Worm (Caenorhabditis elegans) whole organism, L3 larva: ENCODE data around the gene gsp-1.
A peak's percentile ranks its signal among the peaks of the same experiment; 100 is the strongest.

Experiments
- R02D3.7 ChIP-seq: fragments of 150-350 bp; optimal IDR thresholded peaks from 2 replicates; lab custom pipeline; 2014; ENCODE audit warnings: missing biosample characterization, missing genetic modification characterization
- ZK546.5 ChIP-seq: sonication (generic microtip); optimal IDR thresholded peaks from 2 replicates; lab custom pipeline; 2017; ENCODE audit warnings: missing biosample characterization, missing genetic modification characterization
- aly-2 ChIP-seq: fragments of 150-350 bp; optimal IDR thresholded peaks from 2 replicates; lab custom pipeline; 2014; ENCODE audit warnings: missing biosample characterization, missing genetic modification characterization
- ama-1 ChIP-seq: fragments of 150-350 bp; optimal IDR thresholded peaks from 2 replicates; lab custom pipeline; 2018
- ceh-16 ChIP-seq: sonication (generic microtip); optimal IDR thresholded peaks from 2 replicates; lab custom pipeline; 2017; ENCODE audit warnings: missing biosample characterization, missing genetic modification characterization
- ceh-28 ChIP-seq: fragments of 150-350 bp; optimal IDR thresholded peaks from 2 replicates; lab custom pipeline; 2014; ENCODE audit warnings: missing biosample characterization, missing genetic modification reagents, missing genetic modification characterization
- ceh-82 ChIP-seq: fragments of 150-350 bp; optimal IDR thresholded peaks from 2 replicates; lab custom pipeline; 2014; ENCODE audit warnings: missing biosample characterization, missing genetic modification characterization
- ceh-9 ChIP-seq: sonication (generic microtip); optimal IDR thresholded peaks from 2 replicates; lab custom pipeline; 2018; ENCODE audit warnings: missing biosample characterization, missing genetic modification characterization
- egl-5 ChIP-seq: fragments of 150-350 bp; optimal IDR thresholded peaks from 2 replicates; lab custom pipeline; 2017; ENCODE audit warnings: missing biosample characterization, missing genetic modification reagents, missing genetic modification characterization, inconsistent platforms
- elt-1 ChIP-seq: fragments of 150-350 bp; optimal IDR thresholded peaks from 2 replicates; lab custom pipeline; 2014; ENCODE audit warnings: missing biosample characterization, missing genetic modification characterization
- elt-2 ChIP-seq: sonication (generic microtip); optimal IDR thresholded peaks from 2 replicates; lab custom pipeline; 2016; ENCODE audit warnings: missing genetic modification reagents, mild to moderate bottlenecking, missing genetic modification characterization, missing compliant biosample characterization
- elt-3 ChIP-seq, 3 experiments: fragments of 150-350 bp in 1 of 3; sonication (generic microtip) in 2 of 3; optimal IDR thresholded peaks; 2 replicates in 2 of 3; 4 replicates in 1 of 3; lab custom pipeline; 2014 to 2017; ENCODE audit warnings: missing biosample characterization in 3 of 3, missing genetic modification characterization in 3 of 3
- eor-1 ChIP-seq, 2 experiments: fragments of 150-350 bp; optimal IDR thresholded peaks; 2 replicates each; lab custom pipeline; 2014 to 2018; ENCODE audit warnings: missing biosample characterization in 2 of 2, missing genetic modification characterization in 2 of 2
- fkh-2 ChIP-seq: fragments of 150-350 bp; optimal IDR thresholded peaks from 2 replicates; lab custom pipeline; 2014; ENCODE audit warnings: missing biosample characterization, missing genetic modification reagents, missing genetic modification characterization
- fos-1 ChIP-seq: fragments of 150-350 bp; optimal IDR thresholded peaks from 2 replicates; lab custom pipeline; 2014; ENCODE audit warnings: missing biosample characterization, missing genetic modification characterization
- hmg-11 ChIP-seq: sonication (generic microtip); optimal IDR thresholded peaks from 2 replicates; lab custom pipeline; 2016; ENCODE audit warnings: missing genetic modification characterization, missing compliant biosample characterization
- jun-1 ChIP-seq: fragments of 150-350 bp; optimal IDR thresholded peaks from 2 replicates; lab custom pipeline; 2014; ENCODE audit warnings: missing biosample characterization, missing genetic modification reagents, missing genetic modification characterization
- lin-15B ChIP-seq: fragments of 150-350 bp; optimal IDR thresholded peaks from 2 replicates; lab custom pipeline; 2014; ENCODE audit warnings: missing biosample characterization, missing genetic modification characterization
- lin-39 ChIP-seq: fragments of 150-350 bp; optimal IDR thresholded peaks from 2 replicates; lab custom pipeline; 2018; ENCODE audit warnings: missing biosample characterization, missing genetic modification reagents, missing genetic modification characterization
- lsy-12 ChIP-seq: sonication (generic microtip); optimal IDR thresholded peaks from 2 replicates; lab custom pipeline; 2016; ENCODE audit warnings: mild to moderate bottlenecking, missing genetic modification characterization, missing compliant biosample characterization
- mdl-1 ChIP-seq: fragments of 150-350 bp; optimal IDR thresholded peaks from 2 replicates; lab custom pipeline; 2014; ENCODE audit warnings: missing biosample characterization, missing genetic modification characterization
- mml-1 ChIP-seq: fragments of 150-350 bp; sonication (generic microtip); optimal IDR thresholded peaks from 3 replicates; lab custom pipeline; 2014; ENCODE audit warnings: missing biosample characterization, missing genetic modification characterization
- nfya-1 ChIP-seq: sonication (generic microtip); optimal IDR thresholded peaks from 2 replicates; lab custom pipeline; 2017; ENCODE audit warnings: missing genetic modification characterization, mild to moderate bottlenecking, missing compliant biosample characterization, antibody characterized with exemption, moderate library complexity; ENCODE audit not compliant: insufficient read depth
- nhr-11 ChIP-seq: fragments of 150-350 bp; optimal IDR thresholded peaks from 2 replicates; lab custom pipeline; 2014; ENCODE audit warnings: missing biosample characterization, missing genetic modification characterization
- nhr-12 ChIP-seq: fragments of 150-350 bp; optimal IDR thresholded peaks from 2 replicates; lab custom pipeline; 2014; ENCODE audit warnings: missing biosample characterization, missing genetic modification characterization
- nhr-23 ChIP-seq: fragments of 150-350 bp; optimal IDR thresholded peaks from 2 replicates; lab custom pipeline; 2014; ENCODE audit warnings: missing biosample characterization, missing genetic modification reagents, missing genetic modification characterization
- nhr-237 ChIP-seq: fragments of 150-350 bp; optimal IDR thresholded peaks from 2 replicates; lab custom pipeline; 2014; ENCODE audit warnings: missing biosample characterization, missing genetic modification characterization
- nhr-25 ChIP-seq: sonication (generic microtip); optimal IDR thresholded peaks from 2 replicates; lab custom pipeline; 2017; ENCODE audit warnings: missing biosample characterization, missing genetic modification characterization
- nhr-28 ChIP-seq: fragments of 150-350 bp; optimal IDR thresholded peaks from 2 replicates; lab custom pipeline; 2014; ENCODE audit warnings: missing biosample characterization, missing genetic modification characterization
- nhr-43 ChIP-seq: sonication (generic microtip); optimal IDR thresholded peaks from 2 replicates; lab custom pipeline; 2016; ENCODE audit warnings: mild to moderate bottlenecking, missing genetic modification characterization, missing compliant biosample characterization; ENCODE audit not compliant: poor library complexity, severe bottlenecking
- nhr-67 ChIP-seq: fragments of 150-350 bp; optimal IDR thresholded peaks from 2 replicates; lab custom pipeline; 2014; ENCODE audit warnings: missing biosample characterization, missing genetic modification characterization
- nhr-76 ChIP-seq: fragments of 150-350 bp; sonication (generic microtip); optimal IDR thresholded peaks from 5 replicates; lab custom pipeline; 2014; ENCODE audit warnings: missing biosample characterization, missing genetic modification characterization
- nhr-77 ChIP-seq: fragments of 150-350 bp; optimal IDR thresholded peaks from 2 replicates; lab custom pipeline; 2014; ENCODE audit warnings: missing biosample characterization, missing genetic modification characterization
- pha-4 ChIP-seq: fragments of 150-350 bp; optimal IDR thresholded peaks from 2 replicates; lab custom pipeline; 2014; ENCODE audit warnings: missing biosample characterization, missing genetic modification reagents, missing genetic modification characterization
- pqm-1 ChIP-seq: fragments of 150-350 bp; optimal IDR thresholded peaks from 2 replicates; lab custom pipeline; 2017; ENCODE audit warnings: missing biosample characterization, missing genetic modification characterization, inconsistent platforms
- skn-1 ChIP-seq: fragments of 150-350 bp; optimal IDR thresholded peaks from 2 replicates; lab custom pipeline; 2014; ENCODE audit warnings: missing biosample characterization, missing genetic modification characterization
- snpc-4 ChIP-seq: fragments of 150-350 bp; optimal IDR thresholded peaks from 2 replicates; lab custom pipeline; 2014; ENCODE audit warnings: missing biosample characterization, missing genetic modification characterization
- tbx-2 ChIP-seq: sonication (generic microtip); optimal IDR thresholded peaks from 2 replicates; lab custom pipeline; 2016; ENCODE audit warnings: mild to moderate bottlenecking, missing genetic modification characterization, missing compliant biosample characterization
- unc-62 ChIP-seq: fragments of 150-350 bp; sonication (generic microtip); optimal IDR thresholded peaks from 4 replicates; lab custom pipeline; 2014; ENCODE audit warnings: missing biosample characterization, missing genetic modification reagents, missing genetic modification characterization
- ztf-11 ChIP-seq: fragments of 150-350 bp; optimal IDR thresholded peaks from 2 replicates; lab custom pipeline; 2014; ENCODE audit warnings: missing biosample characterization, missing genetic modification characterization
- ztf-4 ChIP-seq: fragments of 150-350 bp; optimal IDR thresholded peaks from 2 replicates; lab custom pipeline; 2014; ENCODE audit warnings: missing biosample characterization, missing genetic modification characterization

The gsp-1 gene

ce11 chrV:10713704-10714239, 31.6 kb downstream of the gsp-1 start:
- TF ChIP-seq jun-1 (tag; lab: Kevin White, UChicago) (peak; percentile 32), nhr-76 (tag; lab: Kevin White, UChicago) (no peak), aly-2 (no peak), nhr-11 (tag; lab: Kevin White, UChicago) (no peak), mml-1 (tag; lab: Kevin White, UChicago) (no peak), elt-3 (tag; optimal IDR thresholded peaks at IDR 0.05; lab: Kevin White, UChicago) (no peak), ztf-11 (tag; lab: Kevin White, UChicago) (no peak), pqm-1 (tag; lab: Kevin White, UChicago) (peak; percentile 27), nhr-12 (tag; lab: Kevin White, UChicago) (no peak), lin-39 (no peak), mdl-1 (tag; lab: Kevin White, UChicago) (no peak), fkh-2 (no peak), fos-1 (tag; lab: Kevin White, UChicago) (no peak), nhr-43 (tag; lab: Kevin White, UChicago) (no peak), elt-2 (tag; lab: Kevin White, UChicago) (peak; percentile 61), nhr-25 (tag; lab: Kevin White, UChicago) (no peak), ztf-4 (tag; lab: Kevin White, UChicago) (no peak), elt-1 (tag; lab: Kevin White, UChicago) (no peak), ceh-9 (no peak), lin-15B (tag; lab: Kevin White, UChicago) (no peak), ceh-28 (tag; lab: Kevin White, UChicago) (no peak), nhr-67 (tag; lab: Kevin White, UChicago) (no peak), tbx-2 (tag; lab: Kevin White, UChicago) (no peak), eor-1 (tag; optimal IDR thresholded peaks at IDR 0.05; lab: Kevin White, UChicago) (no peak)
- TF ChIP-seq, all 47 proteins: peak for 3

ce11 chrV:10714630-10715029, 32.4 kb downstream of the gsp-1 start:
- no peak for TF ChIP-seq hmg-11 (tag; lab: Kevin White, UChicago)
- no peak for TF ChIP-seq nhr-11 (tag; lab: Kevin White, UChicago)
- TF ChIP-seq mdl-1 (tag; lab: Kevin White, UChicago) = no peak
- no peak for TF ChIP-seq R02D3.7 (tag; lab: Kevin White, UChicago)
- TF ChIP-seq pqm-1 (tag; lab: Kevin White, UChicago) = peak; percentile 48
- no peak for TF ChIP-seq mml-1 (tag; lab: Kevin White, UChicago)
- peak; percentile 16 for TF ChIP-seq nhr-43 (tag; lab: Kevin White, UChicago)
- no peak for TF ChIP-seq nhr-77 (tag; lab: Kevin White, UChicago)
- TF ChIP-seq ama-1 = peak; percentile 30
- no peak for TF ChIP-seq nfya-1 (tag; lab: Kevin White, UChicago)
- no peak for TF ChIP-seq snpc-4 (tag; lab: Kevin White, UChicago)
- no peak for TF ChIP-seq nhr-76 (tag; lab: Kevin White, UChicago)
- no peak for TF ChIP-seq ceh-28 (tag; lab: Kevin White, UChicago)
- peak; percentile 49 for TF ChIP-seq elt-2 (tag; lab: Kevin White, UChicago)
- TF ChIP-seq nhr-67 (tag; lab: Kevin White, UChicago) = no peak
- no peak for TF ChIP-seq ceh-9
- TF ChIP-seq skn-1 (tag; lab: Kevin White, UChicago) = no peak
- TF ChIP-seq tbx-2 (tag; lab: Kevin White, UChicago) = no peak

ce11 chrV:10715158-10716152, 33.2 kb downstream of the gsp-1 start:
- TF ChIP-seq lin-15B (tag; lab: Kevin White, UChicago) (peak; percentile 33), pqm-1 (tag; lab: Kevin White, UChicago) (peak; percentile 36), mml-1 (tag; lab: Kevin White, UChicago) (peak; percentile 77), nhr-25 (tag; lab: Kevin White, UChicago) (peak; percentile 83), nhr-23 (peak; percentile 86), nfya-1 (tag; lab: Kevin White, UChicago) (peak; percentile 92), snpc-4 (tag; lab: Kevin White, UChicago) (peak; percentile 95), ztf-4 (tag; lab: Kevin White, UChicago) (peak; percentile 47), nhr-11 (tag; lab: Kevin White, UChicago) (peak; percentile 85), ceh-16 (tag; lab: Kevin White, UChicago) (peak; percentile 63), unc-62 (peak; percentile 44), egl-5 (tag; lab: Kevin White, UChicago) (no peak), pha-4 (tag; lab: Kevin White, UChicago) (peak; percentile 83), nhr-28 (tag; lab: Kevin White, UChicago) (no peak), nhr-76 (tag; lab: Kevin White, UChicago) (no peak), elt-2 (tag; lab: Kevin White, UChicago) (peak; percentile 57), ceh-82 (tag; lab: Kevin White, UChicago) (no peak), ZK546.5 (tag; lab: Kevin White, UChicago) (no peak), hmg-11 (tag; lab: Kevin White, UChicago) (peak; percentile 6), lin-39 (peak; percentile 100), nhr-237 (tag; lab: Kevin White, UChicago) (no peak), nhr-12 (tag; lab: Kevin White, UChicago) (no peak), elt-1 (tag; lab: Kevin White, UChicago) (peak; percentile 6), jun-1 (tag; lab: Kevin White, UChicago) (peak; percentile 87), nhr-67 (tag; lab: Kevin White, UChicago) (no peak), nhr-43 (tag; lab: Kevin White, UChicago) (peak; percentile 87), lsy-12 (tag; lab: Kevin White, UChicago) (peak; percentile 89), tbx-2 (tag; lab: Kevin White, UChicago) (peak; percentile 89), fkh-2 (no peak)
